Worm (Caenorhabditis elegans) whole organism, L4/young adult: Measurements from ENCODE around the gene Y73C8C.10.

Experiments used
- W03F9.2 ChIP-seq: fragments of 150-350 bp; optimal IDR thresholded peaks from 2 replicates; lab custom pipeline; 2014; ENCODE audit warnings: missing biosample characterization, missing genetic modification characterization
- dao-5 ChIP-seq: sonication (generic microtip); optimal IDR thresholded peaks from 2 replicates; lab custom pipeline; 2016; ENCODE audit warnings: missing genotype, missing genetic modification characterization, moderate library complexity, missing compliant biosample characterization
- him-1 ChIP-seq: sonication (generic microtip); optimal IDR thresholded peaks from 2 replicates; lab custom pipeline; 2016; ENCODE audit warnings: missing genotype, missing genetic modification reagents, missing genetic modification characterization, missing compliant biosample characterization

Y73C8C.10 gene

ce11 chrV:3149910-3150428 lies 22.4 kb upstream of the Y73C8C.10 start:
- TF ChIP-seq him-1 (tag; lab: Kevin White, UChicago), result no peak
- TF ChIP-seq W03F9.2 (tag; lab: Kevin White, UChicago), result no peak

DNA sequence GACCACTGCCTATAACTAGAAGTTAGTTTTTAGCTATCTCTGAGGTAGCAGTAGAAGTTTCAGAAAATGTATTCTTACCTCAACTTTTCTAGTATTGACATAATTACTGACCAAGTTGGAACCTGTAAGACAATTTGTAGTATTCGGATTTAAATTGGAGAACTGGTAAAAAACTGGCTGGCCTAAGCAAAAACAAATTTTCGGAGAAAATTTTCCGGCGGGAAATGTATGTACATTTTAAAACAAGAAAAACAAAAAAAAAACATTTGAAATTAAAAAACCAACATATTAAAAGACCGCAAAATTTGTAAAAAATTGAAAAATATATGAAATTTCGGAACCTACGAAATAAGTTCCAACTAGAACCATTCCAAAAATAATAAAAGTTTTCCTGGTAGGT lies 19.4 kb upstream of the Y73C8C.10 start, which contains the start of gene srab-11:
Gene srab-11, minus strand, starts transcription at position 101 of the 400 bp plus-strand sequence.
- no peak for TF ChIP-seq him-1 (tag; lab: Kevin White, UChicago)
- no peak for TF ChIP-seq dao-5
- TF ChIP-seq W03F9.2 (tag; lab: Kevin White, UChicago), result no peak

DNA sequence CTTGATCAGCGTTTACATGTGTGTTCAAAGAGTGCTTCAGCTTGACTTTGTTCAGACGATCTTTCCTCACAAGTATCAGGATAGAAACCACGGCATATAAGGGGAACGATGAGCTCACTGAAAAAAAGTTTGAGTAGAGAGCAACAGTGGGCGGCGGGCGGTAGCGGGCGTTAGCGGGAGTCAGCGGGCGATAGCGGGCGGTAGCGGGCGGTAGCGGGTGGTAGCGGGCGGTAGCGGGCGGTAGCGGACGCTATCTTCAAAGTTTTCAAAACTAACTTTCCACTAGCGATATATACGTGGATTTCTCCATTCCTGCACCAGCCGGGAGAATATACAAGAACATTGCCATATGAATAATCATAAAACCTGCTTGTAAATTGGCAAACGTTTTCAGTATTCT lies 17.7 kb upstream of the Y73C8C.10 start:
- no peak for TF ChIP-seq him-1 (tag; lab: Kevin White, UChicago)

ce11 chrV:3144494-3144893 lies 16.9 kb upstream of the Y73C8C.10 start, which contains the start of gene srab-10:
Gene srab-10, minus strand, starts transcription at chrV:3144594.
- no peak for TF ChIP-seq dao-5
- TF ChIP-seq him-1 (tag; lab: Kevin White, UChicago), result no peak
- no peak for TF ChIP-seq W03F9.2 (tag; lab: Kevin White, UChicago)

- no peak for TF ChIP-seq him-1 (tag; lab: Kevin White, UChicago)
- no peak for TF ChIP-seq dao-5
- TF ChIP-seq W03F9.2 (tag; lab: Kevin White, UChicago), result no peak
Observed at ce11 chrV:3141190-3141589, 13.6 kb upstream of the Y73C8C.10 start, which contains the start of gene srab-9. Gene srab-9, minus strand, starts transcription at chrV:3141290.

- TF ChIP-seq him-1 (tag; lab: Kevin White, UChicago) (no peak), W03F9.2 (tag; lab: Kevin White, UChicago) (no peak), dao-5 (no peak)
Observed at ce11 chrV:3138488-3138887, 10.9 kb upstream of the Y73C8C.10 start, which contains the start of the genes irld-3 and F02C9.1. Gene irld-3, minus strand, starts transcription at chrV:3138588. Gene F02C9.1, plus strand, starts transcription at chrV:3138703.

DNA sequence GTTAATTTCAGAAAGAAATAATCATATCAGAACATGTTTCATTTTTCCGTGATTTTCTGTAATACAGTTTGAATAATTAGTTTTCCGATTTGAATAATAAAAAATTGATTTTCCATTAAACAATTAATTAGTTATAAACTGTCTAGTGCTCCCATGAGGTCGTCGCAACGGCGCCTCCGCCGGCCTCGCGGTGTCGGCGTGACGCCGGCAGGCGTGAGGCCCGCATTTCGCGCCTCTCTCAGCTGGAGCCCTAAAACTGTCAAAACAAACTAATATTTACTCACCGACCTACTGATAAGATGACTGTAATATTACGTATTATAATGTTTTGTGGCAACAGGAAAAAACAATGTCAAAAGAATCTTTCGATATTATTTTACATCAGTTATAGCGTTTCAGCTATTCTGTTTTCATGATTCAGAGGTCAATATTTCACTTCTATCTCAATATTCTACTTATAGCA lies 5.8 kb upstream of the Y73C8C.10 start, which contains the start of gene F02C9.2:
Gene F02C9.2, plus strand, starts transcription at position 413 of the 463 bp plus-strand sequence.
- no peak for TF ChIP-seq him-1 (tag; lab: Kevin White, UChicago)
- no peak for TF ChIP-seq W03F9.2 (tag; lab: Kevin White, UChicago)
- TF ChIP-seq dao-5, result no peak

DNA sequence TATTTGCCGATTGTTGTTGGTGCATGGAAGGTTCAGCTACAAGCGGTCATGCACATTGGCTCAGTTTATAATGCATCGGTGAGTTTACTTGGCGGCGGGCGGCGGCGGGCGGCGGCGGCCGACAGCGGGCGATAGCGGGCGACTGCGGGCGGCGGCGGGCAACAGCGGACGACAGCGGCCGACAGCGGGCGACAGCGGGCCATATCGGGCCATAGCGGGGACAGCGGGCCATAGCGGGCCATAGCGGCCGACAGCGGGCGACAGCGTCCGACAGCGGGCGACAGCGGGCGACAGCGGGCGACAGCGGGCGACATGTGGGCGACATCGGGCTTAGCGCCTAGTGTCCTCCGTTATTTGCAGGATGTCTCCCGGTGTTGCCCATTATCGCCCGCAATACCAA lies 4.5 kb upstream of the Y73C8C.10 start:
- no peak for TF ChIP-seq him-1 (tag; lab: Kevin White, UChicago)
- TF ChIP-seq dao-5, result no peak
- TF ChIP-seq W03F9.2 (tag; lab: Kevin White, UChicago), result no peak

DNA sequence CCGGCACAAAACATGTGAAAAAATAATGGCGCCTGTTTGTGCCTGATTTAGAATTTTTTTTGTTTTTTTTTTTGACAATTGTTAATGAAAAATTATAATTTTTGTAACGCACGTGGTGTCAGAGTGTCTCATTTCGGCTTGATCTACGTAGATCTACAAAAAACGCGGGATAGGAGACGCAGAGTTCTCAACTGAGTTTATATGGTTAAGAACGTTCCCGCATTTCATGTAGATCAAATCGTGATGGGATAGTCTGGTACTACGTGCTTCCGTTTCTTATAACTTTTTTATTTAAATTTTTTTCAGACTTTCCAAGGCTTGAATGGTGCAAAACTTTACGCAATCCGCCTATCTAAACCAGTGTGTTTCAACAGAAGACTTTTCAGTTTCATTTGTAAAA lies 1.2 kb upstream of the Y73C8C.10 start, which contains the start of gene tat-6:
Gene tat-6, plus strand, starts transcription at position 301 of the 400 bp plus-strand sequence.
- TF ChIP-seq him-1 (tag; lab: Kevin White, UChicago), result no peak
- TF ChIP-seq W03F9.2 (tag; lab: Kevin White, UChicago), result no peak
- TF ChIP-seq dao-5, result no peak

ce11 chrV:3124912-3125311 lies 2.7 kb downstream of the Y73C8C.10 start, which contains the start of gene Y73C8C.12:
Gene Y73C8C.12, plus strand, starts transcription at chrV:3125212.
- TF ChIP-seq him-1 (tag; lab: Kevin White, UChicago) (no peak), dao-5 (no peak), W03F9.2 (tag; lab: Kevin White, UChicago) (no peak)

DNA sequence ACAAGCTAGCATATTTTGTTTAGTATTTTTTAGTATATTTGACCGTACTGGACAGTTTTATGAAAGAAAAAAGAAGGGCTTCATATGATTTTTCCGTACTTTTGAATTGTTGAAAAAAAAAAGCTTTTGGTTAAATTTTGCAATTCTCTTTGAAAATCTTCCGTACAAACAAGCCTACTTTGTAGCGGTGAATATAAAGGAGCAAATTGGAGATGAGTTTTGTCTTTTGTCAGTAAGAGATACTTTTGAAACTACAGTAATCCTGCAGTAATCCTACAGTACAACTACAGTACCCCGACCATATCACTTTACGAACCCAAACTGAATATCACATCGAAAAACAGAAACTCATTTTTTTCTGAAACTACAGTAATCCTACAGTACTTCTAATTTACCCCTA lies 5.2 kb downstream of the Y73C8C.10 start:
- no peak for TF ChIP-seq him-1 (tag; lab: Kevin White, UChicago)
- TF ChIP-seq dao-5, result no peak
- no peak for TF ChIP-seq W03F9.2 (tag; lab: Kevin White, UChicago)

DNA sequence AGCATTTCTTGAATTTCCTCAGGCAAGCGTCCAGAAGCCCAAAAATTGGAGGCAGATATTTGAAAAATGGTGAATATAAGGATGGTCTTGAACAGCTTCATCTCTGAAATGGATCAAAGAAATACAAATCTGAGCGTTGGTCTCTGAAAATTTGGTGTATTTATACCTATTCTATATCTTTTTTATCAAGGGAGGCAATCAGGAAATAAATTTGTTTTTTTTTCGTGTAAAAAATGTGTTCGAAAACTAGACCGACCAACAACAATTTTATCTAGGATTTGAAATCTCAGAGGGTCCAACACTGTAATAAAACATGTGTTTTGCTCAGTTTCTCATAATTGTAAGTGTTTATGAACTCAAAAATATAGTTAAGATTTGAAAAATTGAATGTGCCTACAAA lies 5.8 kb downstream of the Y73C8C.10 start, which contains the start of gene srt-56:
Gene srt-56, minus strand, starts transcription at position 101 of the 400 bp plus-strand sequence.
- TF ChIP-seq dao-5 (no peak), W03F9.2 (tag; lab: Kevin White, UChicago) (no peak), him-1 (tag; lab: Kevin White, UChicago) (no peak)

- TF ChIP-seq W03F9.2 (tag; lab: Kevin White, UChicago) (no peak), him-1 (tag; lab: Kevin White, UChicago) (no peak), dao-5 (no peak)
Observed at ce11 chrV:3119185-3119584, 8.4 kb downstream of the Y73C8C.10 start.

- TF ChIP-seq him-1 (tag; lab: Kevin White, UChicago), result no peak
- TF ChIP-seq dao-5, result no peak
- TF ChIP-seq W03F9.2 (tag; lab: Kevin White, UChicago), result no peak
Observed at ce11 chrV:3118167-3118566, 9.4 kb downstream of the Y73C8C.10 start, which contains the start of gene clec-210. Gene clec-210, plus strand, starts transcription at chrV:3118377.
